Fruit fly (Drosophila melanogaster) whole organism, prepupa: ENCODE results near the gene Tnpo.
A peak's percentile ranks its signal among the peaks of the same experiment; 100 is the strongest.

ENCODE experiments used
- Blimp-1 ChIP-seq: fragments of 200-800 bp; sonication (Bioruptor generic); optimal IDR thresholded peaks from 3 replicates; lab custom pipeline; 2017; ENCODE audit warnings: missing biosample characterization, missing genetic modification characterization, mild to moderate bottlenecking, moderate library complexity, missing genetic modification reagents
- CG10669 ChIP-seq: fragments of 200-800 bp; sonication (Bioruptor generic); optimal IDR thresholded peaks from 3 replicates; lab custom pipeline; 2018; ENCODE audit warnings: missing biosample characterization, mild to moderate bottlenecking, missing genetic modification characterization, moderate library complexity
- CG11294 ChIP-seq: fragments of 200-800 bp; sonication (Bioruptor generic); IDR thresholded peaks from 2 replicates; pipeline ENCODE4 v1.3.6; 2022; ENCODE audit warnings: missing biosample characterization, missing genetic modification characterization
- CG11762 ChIP-seq: fragments of 200-800 bp; sonication (Bioruptor generic); optimal IDR thresholded peaks from 3 replicates; lab custom pipeline; 2016; ENCODE audit warnings: missing biosample characterization, missing genetic modification characterization; ENCODE audit not compliant: insufficient read depth
- CG11902 ChIP-seq: fragments of 200-800 bp; sonication (Bioruptor generic); optimal IDR thresholded peaks from 3 replicates; lab custom pipeline; 2016; ENCODE audit warnings: missing biosample characterization, missing genetic modification characterization
- CG15336 ChIP-seq: fragments of 200-800 bp; sonication (Bioruptor generic); IDR thresholded peaks from 2 replicates; pipeline ENCODE4 v1.3.6; 2022; ENCODE audit warnings: missing biosample characterization, missing genetic modification characterization
- CG1621 ChIP-seq: fragments of 200-800 bp; sonication (Bioruptor generic); optimal IDR thresholded peaks from 3 replicates; lab custom pipeline; 2018; ENCODE audit warnings: missing biosample characterization, mild to moderate bottlenecking, missing genetic modification characterization
- CG16779 ChIP-seq: fragments of 200-800 bp; sonication (Bioruptor generic); optimal IDR thresholded peaks from 3 replicates; lab custom pipeline; 2017; ENCODE audit warnings: missing biosample characterization, mild to moderate bottlenecking, missing genetic modification characterization
- CG3032 ChIP-seq: fragments of 200-800 bp; optimal IDR thresholded peaks from 2 replicates; lab custom pipeline; 2019; ENCODE audit warnings: missing biosample characterization, mild to moderate bottlenecking, missing genetic modification characterization, moderate library complexity
- CG31627 ChIP-seq: fragments of 200-800 bp; sonication (Bioruptor generic); optimal IDR thresholded peaks from 3 replicates; lab custom pipeline; 2016; ENCODE audit warnings: missing biosample characterization, missing genetic modification characterization
- CG32006 ChIP-seq: fragments of 200-800 bp; sonication (Bioruptor generic); optimal IDR thresholded peaks from 3 replicates; lab custom pipeline; 2017; ENCODE audit warnings: missing biosample characterization, mild to moderate bottlenecking, missing genetic modification characterization
- CG34406 ChIP-seq: fragments of 200-800 bp; sonication (Bioruptor generic); optimal IDR thresholded peaks from 3 replicates; lab custom pipeline; 2016; ENCODE audit warnings: missing biosample characterization, missing genetic modification characterization
- CG3919 ChIP-seq: fragments of 200-800 bp; sonication (Bioruptor generic); optimal IDR thresholded peaks from 3 replicates; lab custom pipeline; 2016; ENCODE audit warnings: missing biosample characterization, missing genetic modification characterization
- CG4318 ChIP-seq: fragments of 200-800 bp; sonication (Bioruptor generic); optimal IDR thresholded peaks from 3 replicates; lab custom pipeline; 2017; ENCODE audit warnings: missing biosample characterization, mild to moderate bottlenecking, missing genetic modification characterization
- CG6163 ChIP-seq: fragments of 200-800 bp; sonication (Bioruptor generic); IDR thresholded peaks from 3 replicates; pipeline ENCODE4 v1.3.6; 2022; ENCODE audit warnings: missing biosample characterization, missing genetic modification characterization
- CG6792 ChIP-seq: fragments of 200-800 bp; sonication (Bioruptor generic); optimal IDR thresholded peaks from 3 replicates; lab custom pipeline; 2016; ENCODE audit warnings: missing biosample characterization, missing genetic modification characterization
- CG6854 ChIP-seq: fragments of 200-800 bp; sonication (Bioruptor generic); optimal IDR thresholded peaks from 2 replicates; lab custom pipeline; 2017; ENCODE audit warnings: missing biosample characterization, mild to moderate bottlenecking, missing genetic modification characterization
- CG7368 ChIP-seq: fragments of 200-800 bp; sonication (Bioruptor generic); optimal IDR thresholded peaks from 3 replicates; lab custom pipeline; 2016; ENCODE audit warnings: missing biosample characterization, missing genetic modification characterization
- CG8119 ChIP-seq: fragments of 200-800 bp; sonication (Bioruptor generic); IDR thresholded peaks from 3 replicates; pipeline ENCODE4 v1.3.6; 2022; ENCODE audit warnings: missing biosample characterization, missing genetic modification characterization
- CG8319 ChIP-seq: fragments of 200-800 bp; sonication (Bioruptor generic); optimal IDR thresholded peaks from 3 replicates; lab custom pipeline; 2016; ENCODE audit warnings: missing biosample characterization, missing genetic modification characterization
- CG8632 ChIP-seq: fragments of 200-800 bp; sonication (Bioruptor generic); optimal IDR thresholded peaks from 3 replicates; lab custom pipeline; 2016; ENCODE audit warnings: missing biosample characterization, missing genetic modification characterization
- Eip75B ChIP-seq: fragments of 200-800 bp; sonication (Bioruptor generic); optimal IDR thresholded peaks from 3 replicates; lab custom pipeline; 2016; ENCODE audit warnings: missing biosample characterization, missing genetic modification characterization
- Eip78C ChIP-seq: fragments of 200-800 bp; sonication (Bioruptor generic); peaks from one replicate; lab custom pipeline; 2016; ENCODE audit warnings: missing biosample characterization, missing genetic modification characterization
- Ets96B ChIP-seq: fragments of 200-800 bp; optimal IDR thresholded peaks from 2 replicates; lab custom pipeline; 2019; ENCODE audit warnings: missing biosample characterization, mild to moderate bottlenecking, missing genetic modification characterization, moderate library complexity
- Gug ChIP-seq: fragments of 200-800 bp; sonication (Bioruptor generic); IDR thresholded peaks from 2 replicates; pipeline ENCODE4 v1.3.6; 2022; ENCODE audit warnings: missing biosample characterization, missing genetic modification characterization
- Hr38 ChIP-seq: sonication (Bioruptor generic); optimal IDR thresholded peaks from 2 replicates; lab custom pipeline; 2016; ENCODE audit warnings: missing biosample characterization, missing genetic modification characterization
- Lpt ChIP-seq: fragments of 200-800 bp; sonication (Bioruptor generic); optimal IDR thresholded peaks from 3 replicates; lab custom pipeline; 2016; ENCODE audit warnings: missing biosample characterization, missing genetic modification characterization
- OdsH ChIP-seq: fragments of 200-800 bp; sonication (Bioruptor generic); optimal IDR thresholded peaks from 3 replicates; lab custom pipeline; 2016; ENCODE audit warnings: missing biosample characterization, missing genetic modification characterization
- Smox ChIP-seq: fragments of 200-800 bp; sonication (Bioruptor generic); optimal IDR thresholded peaks from 3 replicates; lab custom pipeline; 2016; ENCODE audit warnings: missing biosample characterization, missing genetic modification characterization
- Sox102F ChIP-seq: fragments of 200-800 bp; sonication (Bioruptor generic); optimal IDR thresholded peaks from 2 replicates; lab custom pipeline; 2016; ENCODE audit warnings: missing biosample characterization, mild to moderate bottlenecking, missing genetic modification characterization
- Sox15 ChIP-seq: fragments of 200-800 bp; sonication (Bioruptor generic); optimal IDR thresholded peaks from 3 replicates; lab custom pipeline; 2016; ENCODE audit warnings: missing biosample characterization, missing genetic modification characterization
- dac ChIP-seq: fragments of 200-800 bp; sonication (Bioruptor generic); optimal IDR thresholded peaks from 2 replicates; lab custom pipeline; 2017; ENCODE audit warnings: missing biosample characterization, mild to moderate bottlenecking, missing genetic modification characterization
- dsx ChIP-seq: fragments of 200-800 bp; optimal IDR thresholded peaks from 3 replicates; lab custom pipeline; 2019; ENCODE audit warnings: missing biosample characterization, mild to moderate bottlenecking, missing genetic modification characterization, moderate library complexity; ENCODE audit not compliant: poor library complexity, severe bottlenecking
- eg ChIP-seq: fragments of 200-800 bp; sonication (Bioruptor generic); IDR thresholded peaks from 3 replicates; pipeline ENCODE4 v1.3.6; 2022; ENCODE audit warnings: missing biosample characterization, missing genetic modification characterization
- esn ChIP-seq: fragments of 200-800 bp; sonication (Bioruptor generic); optimal IDR thresholded peaks from 2 replicates; lab custom pipeline; 2016; ENCODE audit warnings: missing biosample characterization, mild to moderate bottlenecking, missing genetic modification characterization, moderate library complexity
- fd85E ChIP-seq: fragments of 200-800 bp; sonication (Bioruptor generic); optimal IDR thresholded peaks from 3 replicates; lab custom pipeline; 2016; ENCODE audit warnings: missing biosample characterization, missing genetic modification characterization
- fkh ChIP-seq: fragments of 200-800 bp; sonication (Bioruptor generic); optimal IDR thresholded peaks from 3 replicates; lab custom pipeline; 2017; ENCODE audit warnings: missing biosample characterization, mild to moderate bottlenecking, missing genetic modification characterization, moderate library complexity
- lz ChIP-seq: fragments of 200-800 bp; sonication (Bioruptor generic); optimal IDR thresholded peaks from 3 replicates; lab custom pipeline; 2016; ENCODE audit warnings: missing biosample characterization, missing genetic modification characterization
- net ChIP-seq: fragments of 200-800 bp; sonication (Bioruptor generic); optimal IDR thresholded peaks from 3 replicates; lab custom pipeline; 2016; ENCODE audit warnings: missing biosample characterization, missing genetic modification characterization
- pdm3 ChIP-seq: fragments of 200-800 bp; sonication (Bioruptor generic); optimal IDR thresholded peaks from 3 replicates; lab custom pipeline; 2016; ENCODE audit warnings: missing biosample characterization, missing genetic modification characterization
- salr ChIP-seq, 2 experiments: fragments of 200-800 bp; sonication (Bioruptor generic); optimal IDR thresholded peaks; 3 replicates each; lab custom pipeline; 2016 to 2018; ENCODE audit warnings: missing biosample characterization in 2 of 2, missing genetic modification characterization in 2 of 2, mild to moderate bottlenecking in 1 of 2
- ss ChIP-seq, 2 experiments: fragments of 200-800 bp; sonication (Bioruptor generic); optimal IDR thresholded peaks; 2 replicates in 1 of 2; 3 replicates in 1 of 2; lab custom pipeline; 2017 to 2018; ENCODE audit warnings: mild to moderate bottlenecking in 2 of 2, missing biosample characterization in 2 of 2, missing genetic modification characterization in 2 of 2, moderate library complexity in 1 of 2
- topi ChIP-seq: fragments of 200-800 bp; sonication (Bioruptor generic); optimal IDR thresholded peaks from 3 replicates; lab custom pipeline; 2016; ENCODE audit warnings: missing biosample characterization, missing genetic modification characterization

Tnpo gene

dm6 chr3L:6239968-6240367 is 46.7 kb downstream of the Tnpo start, which contains the start of gene CG10226:
TSS of gene CG10226 (minus strand) at chr3L:6240068.
- no peak for TF ChIP-seq CG8632 (GFP tag; lab: Kevin White, UChicago)
- no peak for TF ChIP-seq dsx (GFP tag; lab: Kevin White, UChicago)
- TF ChIP-seq CG4318, result no peak
- no peak for TF ChIP-seq Hr38 (GFP tag; lab: Kevin White, UChicago)
- TF ChIP-seq CG8119 (GFP tag; lab: Robert Waterston, UW), result no peak
- TF ChIP-seq CG10669, result no peak
- TF ChIP-seq fkh, result no peak
- TF ChIP-seq CG11294 (GFP tag; lab: Robert Waterston, UW), result no peak
- TF ChIP-seq eg (GFP tag; lab: Robert Waterston, UW), result no peak
- no peak for TF ChIP-seq fd85E (GFP tag; lab: Kevin White, UChicago)
- no peak for TF ChIP-seq CG15336 (GFP tag; lab: Robert Waterston, UW)
- TF ChIP-seq, all 60 proteins: peak for 0

dm6 chr3L:6245646-6246045 is 52.4 kb downstream of the Tnpo start, which contains the start of gene Mdr65:
TSS of gene Mdr65 (minus strand) at chr3L:6245746.
- TF ChIP-seq CG32006 (GFP tag; lab: Kevin White, UChicago) (no peak), net (GFP tag; lab: Kevin White, UChicago) (no peak), Blimp-1 (GFP tag; lab: Kevin White, UChicago) (no peak), Eip78C (GFP tag; lab: Kevin White, UChicago) (no peak), CG16779 (no peak), CG6163 (GFP tag; lab: Robert Waterston, UW) (no peak), salr (GFP tag; optimal IDR thresholded peaks at IDR 0.05; lab: Kevin White, UChicago) (no peak), CG6792 (no peak), CG31627 (GFP tag; lab: Kevin White, UChicago) (no peak)

DNA sequence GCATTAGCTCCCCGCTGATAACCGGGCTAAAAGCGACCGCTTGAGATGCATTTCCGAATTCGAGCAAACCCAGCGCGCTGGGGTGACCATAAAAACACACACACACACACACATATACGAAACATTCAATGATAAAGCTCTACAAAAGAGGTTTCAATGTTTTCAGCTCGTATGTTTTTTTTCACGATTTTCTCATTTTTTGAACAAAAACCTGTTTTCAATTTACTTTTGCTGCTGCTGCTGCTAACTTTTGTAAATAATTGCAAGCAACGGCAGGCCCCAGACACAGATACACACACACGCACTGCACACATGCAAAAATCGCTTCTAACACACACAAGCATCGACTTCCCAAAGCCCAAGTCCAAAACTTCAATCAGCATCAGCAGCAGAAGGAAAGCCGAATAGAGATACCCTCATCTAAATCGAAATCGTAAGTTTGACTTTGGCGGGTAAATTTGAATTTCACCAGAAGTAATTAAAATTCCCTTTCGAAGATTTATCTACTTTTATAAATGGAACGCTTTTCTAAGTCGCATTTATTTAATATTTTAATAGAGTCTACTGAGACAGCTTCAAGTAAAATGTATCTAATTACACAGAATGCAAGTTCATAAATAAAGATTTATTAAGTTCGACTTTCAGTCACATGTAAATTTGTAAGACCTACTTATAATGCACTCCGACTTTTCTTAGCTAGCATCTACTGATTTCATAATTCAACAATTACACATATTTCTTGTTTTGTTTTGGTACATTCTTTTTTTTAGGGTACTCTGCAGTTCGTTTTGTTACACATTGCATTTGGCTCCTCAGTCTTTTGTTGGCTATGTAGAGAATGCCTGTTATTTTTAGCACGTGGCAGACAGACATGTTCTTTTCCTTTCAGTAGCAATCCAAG is 56.1 kb downstream of the Tnpo start:
- peak; percentile 35 for TF ChIP-seq Blimp-1 (GFP tag; lab: Kevin White, UChicago)
- peak; percentile 85 for TF ChIP-seq CG6854 (GFP tag; lab: Kevin White, UChicago)
- peak; percentile 20 for TF ChIP-seq Lpt
- TF ChIP-seq OdsH (GFP tag; lab: Kevin White, UChicago), result peak; percentile 16
- no peak for TF ChIP-seq CG7368 (GFP tag; lab: Kevin White, UChicago)
- TF ChIP-seq CG11902 (GFP tag; lab: Kevin White, UChicago), result no peak
- TF ChIP-seq CG3032 (tag; lab: Kevin White, UChicago), result no peak
- peak; percentile 59 for TF ChIP-seq Smox (GFP tag; lab: Kevin White, UChicago)
- TF ChIP-seq CG8319 (GFP tag; lab: Kevin White, UChicago), result no peak
- peak; percentile 17 for TF ChIP-seq pdm3 (GFP tag; lab: Kevin White, UChicago)
- TF ChIP-seq CG8632 (GFP tag; lab: Kevin White, UChicago), result no peak
- peak; percentile 69; the same call in 2 of the 3 replicates for TF ChIP-seq CG8119 (GFP tag; lab: Robert Waterston, UW)
- TF ChIP-seq fd85E (GFP tag; lab: Kevin White, UChicago), result no peak
- TF ChIP-seq CG15336 (GFP tag; lab: Robert Waterston, UW), result peak; percentile 60; the same call in 1 of the 2 replicates
- peak; percentile 31 for TF ChIP-seq CG4318
- TF ChIP-seq Sox15, result no peak
- no peak for TF ChIP-seq Hr38 (GFP tag; lab: Kevin White, UChicago)
- peak in 1 of 2 experiments; percentile 46 for TF ChIP-seq salr (GFP tag; optimal IDR thresholded peaks at IDR 0.05; lab: Kevin White, UChicago)
- TF ChIP-seq esn (GFP tag; lab: Kevin White, UChicago), result peak; percentile 64
- TF ChIP-seq Sox102F, result peak; percentile 19
- 0 out of 2 replicates have a peak, but pooled peaks have one; percentile 12 for TF ChIP-seq Gug (GFP tag; lab: Robert Waterston, UW)
- peak; percentile 36 for TF ChIP-seq lz (GFP tag; lab: Kevin White, UChicago)
- no peak for TF ChIP-seq CG1621
- peak; percentile 51 for TF ChIP-seq topi
- no peak for TF ChIP-seq CG6792
- peak in 1 of 2 experiments; percentile 36 for TF ChIP-seq ss (GFP tag; optimal IDR thresholded peaks at IDR 0.05; lab: Kevin White, UChicago)
- TF ChIP-seq dac (GFP tag; lab: Kevin White, UChicago), result no peak
- no peak for TF ChIP-seq Ets96B (tag; lab: Kevin White, UChicago)
- no peak for TF ChIP-seq CG11762 (GFP tag; lab: Kevin White, UChicago)
- peak; percentile 0 for TF ChIP-seq Eip75B (GFP tag; lab: Kevin White, UChicago)
- no peak for TF ChIP-seq CG3919 (GFP tag; lab: Kevin White, UChicago)
- no peak for TF ChIP-seq CG34406 (GFP tag; lab: Kevin White, UChicago)
- TF ChIP-seq net (GFP tag; lab: Kevin White, UChicago), result peak; percentile 7
- TF ChIP-seq Eip78C (GFP tag; lab: Kevin White, UChicago), result peak; percentile 76
- TF ChIP-seq CG32006 (GFP tag; lab: Kevin White, UChicago), result peak; percentile 56
- TF ChIP-seq CG6163 (GFP tag; lab: Robert Waterston, UW), result peak; percentile 59; the same call in 2 of the 3 replicates
